Worm (Caenorhabditis elegans) whole organism, L3 larva: Measurements from ENCODE around the gene dpm-1.
A peak's percentile ranks its signal among the peaks of the same experiment; 100 is the strongest.

ENCODE experiments used
- R02D3.7 ChIP-seq: fragments of 150-350 bp; optimal IDR thresholded peaks from 2 replicates; lab custom pipeline; 2014; ENCODE audit warnings: missing biosample characterization, missing genetic modification characterization
- ZK546.5 ChIP-seq: sonication (generic microtip); optimal IDR thresholded peaks from 2 replicates; lab custom pipeline; 2017; ENCODE audit warnings: missing biosample characterization, missing genetic modification characterization
- aly-2 ChIP-seq: fragments of 150-350 bp; optimal IDR thresholded peaks from 2 replicates; lab custom pipeline; 2014; ENCODE audit warnings: missing biosample characterization, missing genetic modification characterization
- ama-1 ChIP-seq: fragments of 150-350 bp; optimal IDR thresholded peaks from 2 replicates; lab custom pipeline; 2018
- ceh-16 ChIP-seq: sonication (generic microtip); optimal IDR thresholded peaks from 2 replicates; lab custom pipeline; 2017; ENCODE audit warnings: missing biosample characterization, missing genetic modification characterization
- ceh-28 ChIP-seq: fragments of 150-350 bp; optimal IDR thresholded peaks from 2 replicates; lab custom pipeline; 2014; ENCODE audit warnings: missing biosample characterization, missing genetic modification reagents, missing genetic modification characterization
- ceh-82 ChIP-seq: fragments of 150-350 bp; optimal IDR thresholded peaks from 2 replicates; lab custom pipeline; 2014; ENCODE audit warnings: missing biosample characterization, missing genetic modification characterization
- ceh-9 ChIP-seq: sonication (generic microtip); optimal IDR thresholded peaks from 2 replicates; lab custom pipeline; 2018; ENCODE audit warnings: missing biosample characterization, missing genetic modification characterization
- daf-12 ChIP-seq: fragments of 150-350 bp; optimal IDR thresholded peaks from 2 replicates; lab custom pipeline; 2014; ENCODE audit warnings: missing biosample characterization, missing genetic modification reagents, missing genetic modification characterization
- egl-5 ChIP-seq: fragments of 150-350 bp; optimal IDR thresholded peaks from 2 replicates; lab custom pipeline; 2017; ENCODE audit warnings: missing biosample characterization, missing genetic modification reagents, missing genetic modification characterization, inconsistent platforms
- elt-1 ChIP-seq: fragments of 150-350 bp; optimal IDR thresholded peaks from 2 replicates; lab custom pipeline; 2014; ENCODE audit warnings: missing biosample characterization, missing genetic modification characterization
- elt-2 ChIP-seq: sonication (generic microtip); optimal IDR thresholded peaks from 2 replicates; lab custom pipeline; 2016; ENCODE audit warnings: missing genetic modification reagents, mild to moderate bottlenecking, missing genetic modification characterization, missing compliant biosample characterization
- elt-3 ChIP-seq, 3 experiments: fragments of 150-350 bp in 1 of 3; sonication (generic microtip) in 2 of 3; optimal IDR thresholded peaks; 2 replicates in 2 of 3; 4 replicates in 1 of 3; lab custom pipeline; 2014 to 2017; ENCODE audit warnings: missing biosample characterization in 3 of 3, missing genetic modification characterization in 3 of 3
- eor-1 ChIP-seq, 2 experiments: fragments of 150-350 bp; optimal IDR thresholded peaks; 2 replicates each; lab custom pipeline; 2014 to 2018; ENCODE audit warnings: missing biosample characterization in 2 of 2, missing genetic modification characterization in 2 of 2
- fkh-2 ChIP-seq: fragments of 150-350 bp; optimal IDR thresholded peaks from 2 replicates; lab custom pipeline; 2014; ENCODE audit warnings: missing biosample characterization, missing genetic modification reagents, missing genetic modification characterization
- fos-1 ChIP-seq: fragments of 150-350 bp; optimal IDR thresholded peaks from 2 replicates; lab custom pipeline; 2014; ENCODE audit warnings: missing biosample characterization, missing genetic modification characterization
- hmg-11 ChIP-seq: sonication (generic microtip); optimal IDR thresholded peaks from 2 replicates; lab custom pipeline; 2016; ENCODE audit warnings: missing genetic modification characterization, missing compliant biosample characterization
- jun-1 ChIP-seq: fragments of 150-350 bp; optimal IDR thresholded peaks from 2 replicates; lab custom pipeline; 2014; ENCODE audit warnings: missing biosample characterization, missing genetic modification reagents, missing genetic modification characterization
- lin-15B ChIP-seq: fragments of 150-350 bp; optimal IDR thresholded peaks from 2 replicates; lab custom pipeline; 2014; ENCODE audit warnings: missing biosample characterization, missing genetic modification characterization
- lin-39 ChIP-seq: fragments of 150-350 bp; optimal IDR thresholded peaks from 2 replicates; lab custom pipeline; 2018; ENCODE audit warnings: missing biosample characterization, missing genetic modification reagents, missing genetic modification characterization
- lsy-12 ChIP-seq: sonication (generic microtip); optimal IDR thresholded peaks from 2 replicates; lab custom pipeline; 2016; ENCODE audit warnings: mild to moderate bottlenecking, missing genetic modification characterization, missing compliant biosample characterization
- mdl-1 ChIP-seq: fragments of 150-350 bp; optimal IDR thresholded peaks from 2 replicates; lab custom pipeline; 2014; ENCODE audit warnings: missing biosample characterization, missing genetic modification characterization
- mml-1 ChIP-seq: fragments of 150-350 bp; sonication (generic microtip); optimal IDR thresholded peaks from 3 replicates; lab custom pipeline; 2014; ENCODE audit warnings: missing biosample characterization, missing genetic modification characterization
- nfya-1 ChIP-seq: sonication (generic microtip); optimal IDR thresholded peaks from 2 replicates; lab custom pipeline; 2017; ENCODE audit warnings: missing genetic modification characterization, mild to moderate bottlenecking, missing compliant biosample characterization, antibody characterized with exemption, moderate library complexity; ENCODE audit not compliant: insufficient read depth
- nhr-11 ChIP-seq: fragments of 150-350 bp; optimal IDR thresholded peaks from 2 replicates; lab custom pipeline; 2014; ENCODE audit warnings: missing biosample characterization, missing genetic modification characterization
- nhr-12 ChIP-seq: fragments of 150-350 bp; optimal IDR thresholded peaks from 2 replicates; lab custom pipeline; 2014; ENCODE audit warnings: missing biosample characterization, missing genetic modification characterization
- nhr-23 ChIP-seq: fragments of 150-350 bp; optimal IDR thresholded peaks from 2 replicates; lab custom pipeline; 2014; ENCODE audit warnings: missing biosample characterization, missing genetic modification reagents, missing genetic modification characterization
- nhr-237 ChIP-seq: fragments of 150-350 bp; optimal IDR thresholded peaks from 2 replicates; lab custom pipeline; 2014; ENCODE audit warnings: missing biosample characterization, missing genetic modification characterization
- nhr-25 ChIP-seq: sonication (generic microtip); optimal IDR thresholded peaks from 2 replicates; lab custom pipeline; 2017; ENCODE audit warnings: missing biosample characterization, missing genetic modification characterization
- nhr-28 ChIP-seq: fragments of 150-350 bp; optimal IDR thresholded peaks from 2 replicates; lab custom pipeline; 2014; ENCODE audit warnings: missing biosample characterization, missing genetic modification characterization
- nhr-43 ChIP-seq: sonication (generic microtip); optimal IDR thresholded peaks from 2 replicates; lab custom pipeline; 2016; ENCODE audit warnings: mild to moderate bottlenecking, missing genetic modification characterization, missing compliant biosample characterization; ENCODE audit not compliant: poor library complexity, severe bottlenecking
- nhr-67 ChIP-seq: fragments of 150-350 bp; optimal IDR thresholded peaks from 2 replicates; lab custom pipeline; 2014; ENCODE audit warnings: missing biosample characterization, missing genetic modification characterization
- nhr-76 ChIP-seq: fragments of 150-350 bp; sonication (generic microtip); optimal IDR thresholded peaks from 5 replicates; lab custom pipeline; 2014; ENCODE audit warnings: missing biosample characterization, missing genetic modification characterization
- nhr-77 ChIP-seq: fragments of 150-350 bp; optimal IDR thresholded peaks from 2 replicates; lab custom pipeline; 2014; ENCODE audit warnings: missing biosample characterization, missing genetic modification characterization
- pha-4 ChIP-seq: fragments of 150-350 bp; optimal IDR thresholded peaks from 2 replicates; lab custom pipeline; 2014; ENCODE audit warnings: missing biosample characterization, missing genetic modification reagents, missing genetic modification characterization
- pqm-1 ChIP-seq: fragments of 150-350 bp; optimal IDR thresholded peaks from 2 replicates; lab custom pipeline; 2017; ENCODE audit warnings: missing biosample characterization, missing genetic modification characterization, inconsistent platforms
- sea-2 ChIP-seq: fragments of 150-350 bp; sonication (generic microtip); optimal IDR thresholded peaks from 4 replicates; lab custom pipeline; 2014; ENCODE audit warnings: missing biosample characterization, missing genetic modification reagents, missing genetic modification characterization
- skn-1 ChIP-seq: fragments of 150-350 bp; optimal IDR thresholded peaks from 2 replicates; lab custom pipeline; 2014; ENCODE audit warnings: missing biosample characterization, missing genetic modification characterization
- snpc-4 ChIP-seq: fragments of 150-350 bp; optimal IDR thresholded peaks from 2 replicates; lab custom pipeline; 2014; ENCODE audit warnings: missing biosample characterization, missing genetic modification characterization
- tbx-2 ChIP-seq: sonication (generic microtip); optimal IDR thresholded peaks from 2 replicates; lab custom pipeline; 2016; ENCODE audit warnings: mild to moderate bottlenecking, missing genetic modification characterization, missing compliant biosample characterization
- unc-39 ChIP-seq: sonication (generic microtip); optimal IDR thresholded peaks from 4 replicates; lab custom pipeline; 2017; ENCODE audit warnings: missing biosample characterization, missing genetic modification characterization
- unc-62 ChIP-seq: fragments of 150-350 bp; sonication (generic microtip); optimal IDR thresholded peaks from 4 replicates; lab custom pipeline; 2014; ENCODE audit warnings: missing biosample characterization, missing genetic modification reagents, missing genetic modification characterization
- zag-1 ChIP-seq: fragments of 150-350 bp; optimal IDR thresholded peaks from 2 replicates; lab custom pipeline; 2014; ENCODE audit warnings: missing biosample characterization, missing genetic modification characterization
- ztf-11 ChIP-seq: fragments of 150-350 bp; optimal IDR thresholded peaks from 2 replicates; lab custom pipeline; 2014; ENCODE audit warnings: missing biosample characterization, missing genetic modification characterization
- ztf-4 ChIP-seq: fragments of 150-350 bp; optimal IDR thresholded peaks from 2 replicates; lab custom pipeline; 2014; ENCODE audit warnings: missing biosample characterization, missing genetic modification characterization

dpm-1 gene

ce11 chrIV:438384-438783, 7.1 kb upstream of the dpm-1 start:
- TF ChIP-seq nhr-237 (tag; lab: Kevin White, UChicago), result no peak
- TF ChIP-seq lsy-12, result no peak
- TF ChIP-seq nhr-23 (tag; lab: Kevin White, UChicago), result no peak
- no peak for TF ChIP-seq nhr-11
- TF ChIP-seq mml-1 (tag; lab: Kevin White, UChicago), result no peak
- no peak for TF ChIP-seq nhr-67 (tag; lab: Kevin White, UChicago)
- TF ChIP-seq nhr-28, result no peak
- no peak for TF ChIP-seq egl-5 (tag; lab: Kevin White, UChicago)
- no peak for TF ChIP-seq unc-62 (GFP tag; lab: Kevin White, UChicago)
- TF ChIP-seq nhr-76 (tag; lab: Kevin White, UChicago), result no peak
- no peak for TF ChIP-seq lin-39
- no peak for TF ChIP-seq ztf-11

DNA sequence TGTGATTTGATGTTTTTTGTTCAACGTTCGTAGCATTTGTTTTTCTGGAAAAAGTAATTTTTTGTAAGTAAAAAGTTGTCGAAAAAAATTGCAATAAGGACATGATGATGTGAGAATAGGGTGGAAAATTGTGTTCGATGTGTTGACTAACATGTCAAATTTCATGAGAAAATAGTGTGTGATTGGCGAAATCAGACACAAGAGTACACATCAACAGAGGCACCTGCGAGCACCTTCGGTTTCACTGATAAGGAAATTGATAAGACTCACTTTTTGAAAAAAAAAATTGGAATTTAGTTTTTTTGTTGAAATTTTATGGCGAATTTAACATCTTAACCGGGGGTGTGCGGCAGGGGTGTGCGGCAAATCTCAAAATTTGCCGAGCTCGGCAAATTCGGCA, 5.0 kb upstream of the dpm-1 start, which contains the start of gene hum-8:
TSS of gene hum-8 (minus strand) at position 46 of the 400 bp plus-strand sequence.
- TF ChIP-seq nhr-237 (tag; lab: Kevin White, UChicago) (no peak), unc-39 (tag; lab: Kevin White, UChicago) (no peak), egl-5 (tag; lab: Kevin White, UChicago) (no peak), jun-1 (tag; lab: Kevin White, UChicago) (no peak), elt-3 (tag; optimal IDR thresholded peaks at IDR 0.05; lab: Kevin White, UChicago) (no peak), skn-1 (no peak), elt-2 (peak; percentile 86), elt-1 (no peak), pha-4 (peak; percentile 67), lsy-12 (no peak), nhr-12 (no peak), lin-15B (no peak), eor-1 (tag; optimal IDR thresholded peaks at IDR 0.05; lab: Kevin White, UChicago) (no peak), mdl-1 (no peak), nhr-25 (tag; lab: Kevin White, UChicago) (no peak), pqm-1 (tag; lab: Kevin White, UChicago) (peak; percentile 37), nhr-77 (no peak), aly-2 (tag; lab: Kevin White, UChicago) (no peak), mml-1 (tag; lab: Kevin White, UChicago) (no peak), nhr-23 (tag; lab: Kevin White, UChicago) (no peak), sea-2 (GFP tag; lab: Kevin White, UChicago) (no peak), fos-1 (no peak)
- TF ChIP-seq, all 47 proteins: peak for 3

ce11 chrIV:443622-444021, 1.9 kb upstream of the dpm-1 start, which contains the start of gene mrpl-55:
mrpl-55 (plus strand) TSS chrIV:443985.
- TF ChIP-seq daf-12 (tag; lab: Kevin White, UChicago) (no peak), R02D3.7 (peak; percentile 84), skn-1 (no peak), nhr-11 (no peak), aly-2 (tag; lab: Kevin White, UChicago) (no peak), ceh-9 (tag; lab: Kevin White, UChicago) (no peak), elt-3 (tag; optimal IDR thresholded peaks at IDR 0.05; lab: Kevin White, UChicago) (no peak), nfya-1 (peak; percentile 85), fos-1 (no peak), ama-1 (lab: Kevin White, UChicago) (no peak), nhr-28 (peak; percentile 10), ceh-16 (tag; lab: Kevin White, UChicago) (no peak), egl-5 (tag; lab: Kevin White, UChicago) (peak; percentile 37), elt-2 (peak; percentile 45), lin-15B (peak; percentile 93), unc-62 (GFP tag; lab: Kevin White, UChicago) (peak; percentile 13), ztf-11 (no peak), nhr-43 (tag; lab: Kevin White, UChicago) (peak; percentile 79), pqm-1 (tag; lab: Kevin White, UChicago) (peak; percentile 48), ztf-4 (no peak), lin-39 (peak; percentile 58), nhr-76 (tag; lab: Kevin White, UChicago) (no peak), hmg-11 (tag; lab: Kevin White, UChicago) (no peak), nhr-23 (tag; lab: Kevin White, UChicago) (peak; percentile 91), ceh-28 (peak; percentile 83), mml-1 (tag; lab: Kevin White, UChicago) (no peak), pha-4 (peak; percentile 97), nhr-25 (tag; lab: Kevin White, UChicago) (peak; percentile 37), ZK546.5 (tag; lab: Kevin White, UChicago) (no peak), fkh-2 (no peak), nhr-67 (tag; lab: Kevin White, UChicago) (no peak), tbx-2 (tag; lab: Kevin White, UChicago) (peak; percentile 50), eor-1 (tag; optimal IDR thresholded peaks at IDR 0.05; lab: Kevin White, UChicago) (no peak), zag-1 (tag; lab: Kevin White, UChicago) (no peak), nhr-237 (tag; lab: Kevin White, UChicago) (no peak), mdl-1 (no peak), sea-2 (GFP tag; lab: Kevin White, UChicago) (no peak), snpc-4 (tag; lab: Kevin White, UChicago) (peak; percentile 53), elt-1 (no peak), nhr-77 (peak; percentile 60), ceh-82 (tag; lab: Kevin White, UChicago) (peak; percentile 52), jun-1 (tag; lab: Kevin White, UChicago) (peak; percentile 39), lsy-12 (peak; percentile 69), nhr-12 (no peak), unc-39 (tag; lab: Kevin White, UChicago) (no peak)
